Worm (Caenorhabditis elegans) whole organism, mixed stage, embryonic: ENCODE data around the gene Y37A1B.7.

Source experiments
- elt-3 ChIP-seq: fragments of 150-350 bp; optimal IDR thresholded peaks from 2 replicates; lab custom pipeline; 2014; ENCODE audit warnings: missing biosample characterization, missing genetic modification characterization
- lin-13 ChIP-seq: fragments of 150-350 bp; optimal IDR thresholded peaks from 2 replicates; lab custom pipeline; 2014; ENCODE audit warnings: missing biosample characterization, missing genetic modification characterization
- lsy-2 ChIP-seq: fragments of 150-350 bp; optimal IDR thresholded peaks from 2 replicates; lab custom pipeline; 2014; ENCODE audit warnings: missing biosample characterization, missing genetic modification characterization
- nhr-12 ChIP-seq: fragments of 150-350 bp; optimal IDR thresholded peaks from 2 replicates; lab custom pipeline; 2014; ENCODE audit warnings: missing biosample characterization, missing genetic modification characterization
- nhr-237 ChIP-seq: fragments of 150-350 bp; optimal IDR thresholded peaks from 2 replicates; lab custom pipeline; 2014; ENCODE audit warnings: missing biosample characterization, missing genetic modification characterization
- nhr-28 ChIP-seq: fragments of 150-350 bp; optimal IDR thresholded peaks from 2 replicates; lab custom pipeline; 2014; ENCODE audit warnings: missing biosample characterization, missing genetic modification characterization
- nhr-76 ChIP-seq: sonication (generic microtip); optimal IDR thresholded peaks from 2 replicates; lab custom pipeline; 2017; ENCODE audit warnings: missing biosample characterization, missing genetic modification characterization
- snpc-4 ChIP-seq: fragments of 150-350 bp; optimal IDR thresholded peaks from 2 replicates; lab custom pipeline; 2014; ENCODE audit warnings: missing biosample characterization, missing genetic modification characterization
- unc-39 ChIP-seq: fragments of 150-350 bp; optimal IDR thresholded peaks from 2 replicates; lab custom pipeline; 2014; ENCODE audit warnings: missing biosample characterization, missing genetic modification characterization
- unc-62 ChIP-seq: fragments of 150-350 bp; optimal IDR thresholded peaks from 2 replicates; lab custom pipeline; 2014; ENCODE audit warnings: missing biosample characterization, missing genetic modification reagents, missing genetic modification characterization

ce11 chrIV:14070992-14071289 is 27.4 kb upstream of the Y37A1B.7 start:
- TF ChIP-seq nhr-28 (tag; lab: Kevin White, UChicago) (no peak), lin-13 (tag; lab: Kevin White, UChicago) (peak; percentile 91), unc-62 (no peak), nhr-76 (tag; lab: Kevin White, UChicago) (no peak), unc-39 (no peak), nhr-237 (tag; lab: Kevin White, UChicago) (peak; percentile 66), nhr-12 (tag; lab: Kevin White, UChicago) (no peak), elt-3 (tag; lab: Kevin White, UChicago) (no peak), lsy-2 (peak; percentile 82), snpc-4 (tag; lab: Kevin White, UChicago) (no peak)
